Worm (Caenorhabditis elegans): ENCODE data around the gene srg-59.

The srg-59 gene

ce11 chrV:2703299-2703698 lies 21.8 kb downstream of the srg-59 start:
- TF ChIP-seq ref-1 (GFP tag; conservative IDR thresholded peaks at IDR 0.05) (no peak), T22C8.4 (GFP tag; IDR thresholded peaks at IDR 0.05) (no peak), tab-1 (GFP tag; IDR thresholded peaks at IDR 0.05) (no peak), klf-2 (GFP tag; conservative IDR thresholded peaks at IDR 0.05) (no peak), ztf-23 (GFP tag; IDR thresholded peaks at IDR 0.05) (no peak), ztf-29 (GFP tag; IDR thresholded peaks at IDR 0.05) (no peak), flt-1 (GFP tag; IDR thresholded peaks at IDR 0.05) (no peak), cog-1 (tag; optimal IDR thresholded peaks at IDR 0.05) (no peak)

ce11 chrV:2702883-2703282 lies 22.2 kb downstream of the srg-59 start:
- no peak for TF ChIP-seq ztf-29 (GFP tag; IDR thresholded peaks at IDR 0.05)

ce11 chrV:2698826-2699225 lies 26.3 kb downstream of the srg-59 start, which contains the start of gene nuo-5:
nuo-5 (plus strand) TSS chrV:2698972.
- TF ChIP-seq ztf-29 (GFP tag; IDR thresholded peaks at IDR 0.05) (no peak), med-1 (GFP tag; optimal IDR thresholded peaks at IDR 0.05; ENCODE audit: insufficient read depth) (no peak), T22C8.4 (GFP tag; IDR thresholded peaks at IDR 0.05) (no peak), ref-1 (GFP tag; conservative IDR thresholded peaks at IDR 0.05) (no peak), cog-1 (tag; optimal IDR thresholded peaks at IDR 0.05) (no peak), tab-1 (GFP tag; IDR thresholded peaks at IDR 0.05) (no peak)

ce11 chrV:2697693-2698092 lies 27.4 kb downstream of the srg-59 start:
- TF ChIP-seq flt-1 (GFP tag; IDR thresholded peaks at IDR 0.05): 0 out of 2 replicates have a peak, but pooled peaks have one; percentile 58
- TF ChIP-seq cog-1 (tag; optimal IDR thresholded peaks at IDR 0.05): no peak
- TF ChIP-seq med-1 (GFP tag; optimal IDR thresholded peaks at IDR 0.05; ENCODE audit: insufficient read depth): peak; percentile 12

- TF ChIP-seq klf-2 (GFP tag; conservative IDR thresholded peaks at IDR 0.05) (no peak), ref-1 (GFP tag; conservative IDR thresholded peaks at IDR 0.05) (no peak), med-1 (GFP tag; optimal IDR thresholded peaks at IDR 0.05; ENCODE audit: insufficient read depth) (no peak), ztf-29 (GFP tag; IDR thresholded peaks at IDR 0.05) (no peak), flt-1 (GFP tag; IDR thresholded peaks at IDR 0.05) (no peak), ztf-23 (GFP tag; IDR thresholded peaks at IDR 0.05) (no peak)
These were observed 29.2 kb downstream of the srg-59 start, which contains the start of gene Y45G12B.3 for ce11 chrV:2695935-2696334. Y45G12B.3 (minus strand) TSS chrV:2696254.

- TF ChIP-seq ref-1 (GFP tag; conservative IDR thresholded peaks at IDR 0.05): no peak
- 0 out of 2 replicates have a peak, but pooled peaks have one; percentile 25 for TF ChIP-seq klf-2 (GFP tag; conservative IDR thresholded peaks at IDR 0.05)
- no peak for TF ChIP-seq cog-1 (tag; optimal IDR thresholded peaks at IDR 0.05)
These were observed 30.7 kb downstream of the srg-59 start, which contains the start of gene Y45G12B.2 for ce11 chrV:2694389-2694788. Y45G12B.2 (plus strand) TSS chrV:2694771.

- no peak for TF ChIP-seq klf-2 (GFP tag; conservative IDR thresholded peaks at IDR 0.05)
- TF ChIP-seq cog-1 (tag; optimal IDR thresholded peaks at IDR 0.05): no peak
- TF ChIP-seq tab-1 (GFP tag; IDR thresholded peaks at IDR 0.05): no peak
- no peak for TF ChIP-seq flt-1 (GFP tag; IDR thresholded peaks at IDR 0.05)
- no peak for TF ChIP-seq T22C8.4 (GFP tag; IDR thresholded peaks at IDR 0.05)
- no peak for TF ChIP-seq ref-1 (GFP tag; conservative IDR thresholded peaks at IDR 0.05)
- TF ChIP-seq ztf-29 (GFP tag; IDR thresholded peaks at IDR 0.05): no peak
- TF ChIP-seq med-1 (GFP tag; optimal IDR thresholded peaks at IDR 0.05; ENCODE audit: insufficient read depth): no peak
- no peak for TF ChIP-seq ztf-23 (GFP tag; IDR thresholded peaks at IDR 0.05)
These were observed 34.2 kb downstream of the srg-59 start for ce11 chrV:2690948-2691347.

ce11 chrV:2690478-2690877 lies 34.6 kb downstream of the srg-59 start:
- TF ChIP-seq tab-1 (GFP tag; IDR thresholded peaks at IDR 0.05): no peak
- TF ChIP-seq klf-2 (GFP tag; conservative IDR thresholded peaks at IDR 0.05): no peak
- TF ChIP-seq cog-1 (tag; optimal IDR thresholded peaks at IDR 0.05): no peak
- TF ChIP-seq T22C8.4 (GFP tag; IDR thresholded peaks at IDR 0.05): no peak

- no peak for TF ChIP-seq ref-1 (GFP tag; conservative IDR thresholded peaks at IDR 0.05)
- TF ChIP-seq ztf-23 (GFP tag; IDR thresholded peaks at IDR 0.05): no peak
- no peak for TF ChIP-seq flt-1 (GFP tag; IDR thresholded peaks at IDR 0.05)
- no peak for TF ChIP-seq klf-2 (GFP tag; conservative IDR thresholded peaks at IDR 0.05)
- TF ChIP-seq cog-1 (tag; optimal IDR thresholded peaks at IDR 0.05): no peak
- no peak for TF ChIP-seq tab-1 (GFP tag; IDR thresholded peaks at IDR 0.05)
- no peak for TF ChIP-seq med-1 (GFP tag; optimal IDR thresholded peaks at IDR 0.05; ENCODE audit: insufficient read depth)
- no peak for TF ChIP-seq T22C8.4 (GFP tag; IDR thresholded peaks at IDR 0.05)
- TF ChIP-seq ztf-29 (GFP tag; IDR thresholded peaks at IDR 0.05): no peak
These were observed 36.6 kb downstream of the srg-59 start for ce11 chrV:2688562-2688961.

- no peak for TF ChIP-seq ref-1 (GFP tag; conservative IDR thresholded peaks at IDR 0.05)
- no peak for TF ChIP-seq ztf-29 (GFP tag; IDR thresholded peaks at IDR 0.05)
- TF ChIP-seq klf-2 (GFP tag; conservative IDR thresholded peaks at IDR 0.05): no peak
- no peak for TF ChIP-seq ztf-23 (GFP tag; IDR thresholded peaks at IDR 0.05)
- no peak for TF ChIP-seq T22C8.4 (GFP tag; IDR thresholded peaks at IDR 0.05)
- no peak for TF ChIP-seq med-1 (GFP tag; optimal IDR thresholded peaks at IDR 0.05; ENCODE audit: insufficient read depth)
- TF ChIP-seq tab-1 (GFP tag; IDR thresholded peaks at IDR 0.05): no peak
- no peak for TF ChIP-seq flt-1 (GFP tag; IDR thresholded peaks at IDR 0.05)
- TF ChIP-seq cog-1 (tag; optimal IDR thresholded peaks at IDR 0.05): no peak
These were observed 40.9 kb downstream of the srg-59 start for ce11 chrV:2684227-2684626.

ce11 chrV:2683497-2683896 lies 41.6 kb downstream of the srg-59 start:
- TF ChIP-seq tab-1 (GFP tag; IDR thresholded peaks at IDR 0.05) (no peak), ztf-23 (GFP tag; IDR thresholded peaks at IDR 0.05) (no peak), med-1 (GFP tag; optimal IDR thresholded peaks at IDR 0.05; ENCODE audit: insufficient read depth) (no peak), ztf-29 (GFP tag; IDR thresholded peaks at IDR 0.05) (no peak), flt-1 (GFP tag; IDR thresholded peaks at IDR 0.05) (no peak), T22C8.4 (GFP tag; IDR thresholded peaks at IDR 0.05) (no peak), cog-1 (tag; optimal IDR thresholded peaks at IDR 0.05) (no peak), ref-1 (GFP tag; conservative IDR thresholded peaks at IDR 0.05) (no peak), klf-2 (GFP tag; conservative IDR thresholded peaks at IDR 0.05) (no peak)
